Worm (Caenorhabditis elegans) whole organism, mixed stage, embryonic: Measurements from ENCODE around the gene ent-5.

Experiments used
- lin-32 ChIP-seq: fragments of 200-800 bp; sonication (Bioruptor generic); optimal IDR thresholded peaks from 2 replicates; lab custom pipeline; 2018; ENCODE audit warnings: mild to moderate bottlenecking, missing genetic modification characterization, missing compliant biosample characterization
- unc-62 ChIP-seq: fragments of 150-350 bp; optimal IDR thresholded peaks from 2 replicates; lab custom pipeline; 2014; ENCODE audit warnings: missing biosample characterization, missing genetic modification reagents, missing genetic modification characterization

ce11 chrX:4657577-4657976 is 8.6 kb upstream of the ent-5 start:
- TF ChIP-seq lin-32 (GFP tag; lab: Kevin White, UChicago) (no peak), unc-62 (GFP tag; lab: Kevin White, UChicago) (no peak)
